Worm (Caenorhabditis elegans) whole organism, L2 larva: ENCODE measurements around the gene C39B5.2.

Experiments
- R02D3.7 ChIP-seq: fragments of 150-350 bp; optimal IDR thresholded peaks from 2 replicates; lab custom pipeline; 2014; ENCODE audit warnings: missing biosample characterization, missing genetic modification characterization
- ama-1 ChIP-seq: fragments of 150-350 bp; optimal IDR thresholded peaks from 2 replicates; lab custom pipeline; 2018; ENCODE audit warnings: inconsistent platforms
- blmp-1 ChIP-seq: sonication (generic microtip); optimal IDR thresholded peaks from 2 replicates; lab custom pipeline; 2017; ENCODE audit warnings: missing genetic modification characterization, mild to moderate bottlenecking, missing compliant biosample characterization, antibody characterized with exemption, moderate library complexity; ENCODE audit not compliant: insufficient read depth
- egl-27 ChIP-seq: sonication (generic microtip); optimal IDR thresholded peaks from 3 replicates; lab custom pipeline; 2017; ENCODE audit warnings: missing biosample characterization, missing genetic modification reagents, missing genetic modification characterization
- elt-3 ChIP-seq: sonication (generic microtip); optimal IDR thresholded peaks from 2 replicates; lab custom pipeline; 2017; ENCODE audit warnings: missing biosample characterization, missing genetic modification characterization
- mab-5 ChIP-seq: fragments of 150-350 bp; optimal IDR thresholded peaks from 2 replicates; lab custom pipeline; 2014; ENCODE audit warnings: missing biosample characterization, missing genetic modification characterization
- nhr-23 ChIP-seq: fragments of 150-350 bp; optimal IDR thresholded peaks from 2 replicates; lab custom pipeline; 2014; ENCODE audit warnings: missing biosample characterization, missing genetic modification reagents, missing genetic modification characterization
- nhr-237 ChIP-seq: fragments of 150-350 bp; optimal IDR thresholded peaks from 2 replicates; lab custom pipeline; 2014; ENCODE audit warnings: missing biosample characterization, missing genetic modification characterization
- unc-39 ChIP-seq: fragments of 150-350 bp; optimal IDR thresholded peaks from 2 replicates; lab custom pipeline; 2014; ENCODE audit warnings: missing biosample characterization, missing genetic modification characterization

DNA sequence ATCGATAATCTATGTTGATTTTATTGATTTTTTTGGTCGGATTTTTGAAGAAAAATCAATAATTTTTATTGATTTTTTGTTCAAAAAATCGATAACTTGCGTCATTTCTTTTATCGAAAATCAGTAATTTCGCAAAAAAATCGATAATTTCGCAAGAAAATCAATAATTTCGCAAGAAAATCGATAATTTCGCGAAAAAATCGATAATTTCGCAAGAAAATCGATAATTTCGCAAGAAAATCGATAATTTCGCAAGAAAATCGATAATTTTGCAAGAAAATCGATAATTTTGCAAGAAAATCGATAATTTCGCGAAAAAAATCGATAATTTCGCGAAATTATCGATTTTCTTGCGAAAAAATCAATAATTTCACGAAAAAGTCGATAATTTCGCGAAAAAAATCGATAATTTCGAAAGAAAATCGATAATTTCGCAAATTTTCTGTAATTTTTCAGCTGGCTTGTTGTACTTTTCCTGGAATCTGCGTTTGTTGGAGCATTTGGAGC lies 48.7 kb downstream of the C39B5.2 start:
- TF ChIP-seq egl-27 (tag; lab: Kevin White, UChicago), result no peak
- no peak for TF ChIP-seq nhr-237 (tag; lab: Kevin White, UChicago)
- TF ChIP-seq R02D3.7, result no peak
- no peak for TF ChIP-seq mab-5
- TF ChIP-seq ama-1 (lab: Kevin White, UChicago), result no peak
- no peak for TF ChIP-seq nhr-23 (tag; lab: Kevin White, UChicago)
- TF ChIP-seq elt-3, result no peak
- TF ChIP-seq unc-39 (tag; lab: Kevin White, UChicago), result no peak
- TF ChIP-seq blmp-1 (tag; lab: Kevin White, UChicago), result no peak
